Worm (Caenorhabditis elegans) whole organism, L1 larva: ENCODE measurements around the gene cyp-13A12.

Experiments used
- F16B12.6 ChIP-seq: fragments of 150-350 bp; optimal IDR thresholded peaks from 2 replicates; lab custom pipeline; 2014; ENCODE audit warnings: missing biosample characterization, missing genetic modification characterization
- ceh-8 ChIP-seq: fragments of 200-800 bp; sonication (Bioruptor generic); optimal IDR thresholded peaks from 2 replicates; lab custom pipeline; 2018; ENCODE audit warnings: mild to moderate bottlenecking, missing genetic modification characterization, moderate library complexity, missing compliant biosample characterization
- ceh-82 ChIP-seq, 3 experiments: fragments of 150-350 bp in 1 of 3; sonication (generic microtip) in 2 of 3; optimal IDR thresholded peaks; 2 replicates each; lab custom pipeline; 2014 to 2017; ENCODE audit warnings: missing biosample characterization in 3 of 3, missing genetic modification characterization in 3 of 3
- fkh-8 ChIP-seq: sonication (generic microtip); optimal IDR thresholded peaks from 2 replicates; lab custom pipeline; 2016; ENCODE audit warnings: mild to moderate bottlenecking, missing genetic modification characterization, missing compliant biosample characterization
- fos-1 ChIP-seq: fragments of 150-350 bp; optimal IDR thresholded peaks from 2 replicates; lab custom pipeline; 2014; ENCODE audit warnings: missing biosample characterization, missing genetic modification characterization
- grh-1 ChIP-seq: fragments of 200-800 bp; sonication (Bioruptor generic); IDR thresholded peaks from 2 replicates; pipeline ENCODE4 v1.3.6; 2022; ENCODE audit warnings: missing genetic modification reagents, missing genetic modification characterization, missing compliant biosample characterization
- lsy-2 ChIP-seq, 2 experiments: fragments of 150-350 bp; optimal IDR thresholded peaks; 2 replicates each; lab custom pipeline; 2014; ENCODE audit warnings: missing biosample characterization in 2 of 2, missing genetic modification characterization in 2 of 2
- nhr-237 ChIP-seq: fragments of 150-350 bp; optimal IDR thresholded peaks from 2 replicates; lab custom pipeline; 2014; ENCODE audit warnings: missing biosample characterization, missing genetic modification characterization
- nhr-84 ChIP-seq: sonication (generic microtip); optimal IDR thresholded peaks from 2 replicates; lab custom pipeline; 2017; ENCODE audit warnings: missing biosample characterization, missing genetic modification characterization
- nhr-90 ChIP-seq: sonication (generic microtip); optimal IDR thresholded peaks from 2 replicates; lab custom pipeline; 2016; ENCODE audit warnings: mild to moderate bottlenecking, missing genetic modification characterization, missing compliant biosample characterization; ENCODE audit not compliant: poor library complexity
- ztf-4 ChIP-seq: fragments of 150-350 bp; optimal IDR thresholded peaks from 2 replicates; lab custom pipeline; 2014; ENCODE audit warnings: missing biosample characterization, missing genetic modification characterization

DNA sequence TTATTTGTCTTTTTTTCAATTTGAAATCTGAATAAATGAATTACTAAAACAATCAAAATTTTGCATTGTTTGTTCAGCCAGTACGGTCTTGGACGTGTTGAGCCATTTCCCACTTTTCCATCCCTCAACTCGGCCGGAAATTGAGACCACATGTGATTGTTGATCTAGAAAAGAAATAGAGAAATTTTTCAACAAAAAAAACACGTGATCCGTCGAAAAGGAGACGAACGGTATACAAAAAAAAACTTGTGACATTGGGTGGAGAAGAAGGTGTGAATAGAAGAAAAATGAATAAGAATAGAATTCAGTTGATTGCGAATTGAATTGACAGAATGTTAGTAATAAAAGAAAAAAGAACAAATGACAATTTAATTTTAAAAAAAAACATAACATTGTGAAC, 32.4 kb downstream of the cyp-13A12 start:
- no peak for TF ChIP-seq nhr-237
- TF ChIP-seq nhr-84 (tag; lab: Kevin White, UChicago): no peak
- TF ChIP-seq F16B12.6: no peak
- TF ChIP-seq nhr-90 (tag; lab: Kevin White, UChicago): no peak
- no peak for TF ChIP-seq fos-1 (tag; lab: Kevin White, UChicago)
- no peak for TF ChIP-seq ceh-82 (tag; optimal IDR thresholded peaks at IDR 0.05; lab: Kevin White, UChicago)
- no peak for TF ChIP-seq grh-1 (GFP tag; lab: Robert Waterston, UW)
- TF ChIP-seq ztf-4 (tag; lab: Kevin White, UChicago): no peak
- TF ChIP-seq lsy-2 (tag; optimal IDR thresholded peaks at IDR 0.05; lab: Kevin White, UChicago): no peak
- TF ChIP-seq ceh-8 (GFP tag; lab: Kevin White, UChicago): no peak
- TF ChIP-seq fkh-8 (tag; lab: Kevin White, UChicago): no peak
